Fruit fly (Drosophila melanogaster) Kc167 (cell line): ENCODE measurements around the gene tomboy20.

ENCODE experiments used
- Sin3A ChIP-seq: fragments of >200 bp; optimal IDR thresholded peaks from 2 replicates; lab custom pipeline; 2018; ENCODE audit warnings: missing external identifiers
- insv ChIP-seq: fragments of >200 bp; optimal IDR thresholded peaks from 3 replicates; lab custom pipeline; 2018; ENCODE audit warnings: missing external identifiers
- psq ChIP-seq: fragments of >200 bp; optimal IDR thresholded peaks from 2 replicates; lab custom pipeline; 2017; ENCODE audit warnings: missing external identifiers
- ttk ChIP-seq: sonication (Bioruptor generic); optimal IDR thresholded peaks from 2 replicates; lab custom pipeline; 2017; ENCODE audit warnings: missing external identifiers

DNA sequence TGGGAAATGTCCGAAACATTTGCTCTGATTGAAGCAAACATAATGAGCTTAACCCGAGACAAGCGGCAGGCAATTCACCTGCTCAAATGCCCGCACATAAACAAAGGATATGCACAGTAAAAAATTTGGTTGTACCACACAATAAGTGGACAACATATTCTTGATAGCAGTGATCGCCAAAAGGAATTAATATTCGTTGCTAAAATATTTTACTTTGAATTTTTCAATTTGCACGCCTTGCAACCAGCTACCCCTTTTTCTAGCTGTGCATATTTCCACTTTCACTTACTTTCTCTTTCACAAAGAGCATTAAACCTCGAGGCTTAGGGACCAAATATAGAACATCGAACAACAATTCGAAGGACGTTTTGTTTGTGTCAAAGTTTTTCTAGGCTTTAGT is 11.9 kb upstream of the tomboy20 start:
- TF ChIP-seq ttk (no peak), psq (no peak), Sin3A (lab: Kevin White, UChicago) (no peak), insv (lab: Kevin White, UChicago) (no peak)
